Worm (Caenorhabditis elegans) whole organism, L3 larva: ENCODE data around the gene cht-2.

Source experiments
- ZK546.5 ChIP-seq: sonication (generic microtip); optimal IDR thresholded peaks from 2 replicates; lab custom pipeline; 2017; ENCODE audit warnings: missing biosample characterization, missing genetic modification characterization
- aly-2 ChIP-seq: fragments of 150-350 bp; optimal IDR thresholded peaks from 2 replicates; lab custom pipeline; 2014; ENCODE audit warnings: missing biosample characterization, missing genetic modification characterization
- ceh-82 ChIP-seq: fragments of 150-350 bp; optimal IDR thresholded peaks from 2 replicates; lab custom pipeline; 2014; ENCODE audit warnings: missing biosample characterization, missing genetic modification characterization
- lsy-12 ChIP-seq: sonication (generic microtip); optimal IDR thresholded peaks from 2 replicates; lab custom pipeline; 2016; ENCODE audit warnings: mild to moderate bottlenecking, missing genetic modification characterization, missing compliant biosample characterization
- mml-1 ChIP-seq: fragments of 150-350 bp; sonication (generic microtip); optimal IDR thresholded peaks from 3 replicates; lab custom pipeline; 2014; ENCODE audit warnings: missing biosample characterization, missing genetic modification characterization
- nhr-11 ChIP-seq: fragments of 150-350 bp; optimal IDR thresholded peaks from 2 replicates; lab custom pipeline; 2014; ENCODE audit warnings: missing biosample characterization, missing genetic modification characterization
- nhr-12 ChIP-seq: fragments of 150-350 bp; optimal IDR thresholded peaks from 2 replicates; lab custom pipeline; 2014; ENCODE audit warnings: missing biosample characterization, missing genetic modification characterization
- nhr-28 ChIP-seq: fragments of 150-350 bp; optimal IDR thresholded peaks from 2 replicates; lab custom pipeline; 2014; ENCODE audit warnings: missing biosample characterization, missing genetic modification characterization
- pqm-1 ChIP-seq: fragments of 150-350 bp; optimal IDR thresholded peaks from 2 replicates; lab custom pipeline; 2017; ENCODE audit warnings: missing biosample characterization, missing genetic modification characterization, inconsistent platforms
- skn-1 ChIP-seq: fragments of 150-350 bp; optimal IDR thresholded peaks from 2 replicates; lab custom pipeline; 2014; ENCODE audit warnings: missing biosample characterization, missing genetic modification characterization
- tbx-2 ChIP-seq: sonication (generic microtip); optimal IDR thresholded peaks from 2 replicates; lab custom pipeline; 2016; ENCODE audit warnings: mild to moderate bottlenecking, missing genetic modification characterization, missing compliant biosample characterization

DNA sequence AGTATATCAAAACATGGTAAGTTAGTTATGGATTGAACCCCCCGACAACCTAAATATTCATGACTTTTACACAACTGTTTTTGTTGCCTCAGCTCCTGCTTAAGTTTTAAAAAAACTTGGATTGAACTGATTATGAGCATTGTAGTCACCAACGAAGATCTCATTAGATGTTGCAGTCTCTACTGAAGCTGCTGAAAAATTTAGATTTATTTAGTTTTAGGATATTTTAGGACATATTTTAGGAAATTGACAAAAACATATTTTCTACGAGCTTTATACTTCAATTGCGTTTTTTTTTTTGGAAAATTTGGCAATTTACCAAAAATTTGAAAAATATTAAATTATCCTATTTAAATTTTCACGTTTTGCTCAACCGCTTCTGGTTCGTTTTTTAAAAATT lies 41.3 kb downstream of the cht-2 start, which contains the start of gene F54C9.14:
- TF ChIP-seq aly-2 (tag; lab: Kevin White, UChicago) (no peak), mml-1 (no peak), skn-1 (tag; lab: Kevin White, UChicago) (no peak), lsy-12 (tag; lab: Kevin White, UChicago) (no peak), ZK546.5 (tag; lab: Kevin White, UChicago) (no peak), nhr-12 (tag; lab: Kevin White, UChicago) (no peak), pqm-1 (no peak), nhr-11 (tag; lab: Kevin White, UChicago) (no peak), ceh-82 (no peak), tbx-2 (no peak), nhr-28 (tag; lab: Kevin White, UChicago) (no peak)
